Worm (Caenorhabditis elegans) whole organism, L3 larva: ENCODE data around the gene K07D4.5.
A peak's percentile ranks its signal among the peaks of the same experiment; 100 is the strongest.

Experiments
- R02D3.7 ChIP-seq: fragments of 150-350 bp; optimal IDR thresholded peaks from 2 replicates; lab custom pipeline; 2014; ENCODE audit warnings: missing biosample characterization, missing genetic modification characterization
- ceh-16 ChIP-seq: sonication (generic microtip); optimal IDR thresholded peaks from 2 replicates; lab custom pipeline; 2017; ENCODE audit warnings: missing biosample characterization, missing genetic modification characterization
- ceh-28 ChIP-seq: fragments of 150-350 bp; optimal IDR thresholded peaks from 2 replicates; lab custom pipeline; 2014; ENCODE audit warnings: missing biosample characterization, missing genetic modification reagents, missing genetic modification characterization
- ceh-82 ChIP-seq: fragments of 150-350 bp; optimal IDR thresholded peaks from 2 replicates; lab custom pipeline; 2014; ENCODE audit warnings: missing biosample characterization, missing genetic modification characterization
- egl-5 ChIP-seq: fragments of 150-350 bp; optimal IDR thresholded peaks from 2 replicates; lab custom pipeline; 2017; ENCODE audit warnings: missing biosample characterization, missing genetic modification reagents, missing genetic modification characterization, inconsistent platforms
- elt-2 ChIP-seq: sonication (generic microtip); optimal IDR thresholded peaks from 2 replicates; lab custom pipeline; 2016; ENCODE audit warnings: missing genetic modification reagents, mild to moderate bottlenecking, missing genetic modification characterization, missing compliant biosample characterization
- fkh-10 ChIP-seq: sonication (generic microtip); optimal IDR thresholded peaks from 2 replicates; lab custom pipeline; 2017; ENCODE audit warnings: missing biosample characterization, missing genetic modification reagents, missing genetic modification characterization
- fkh-2 ChIP-seq: fragments of 150-350 bp; optimal IDR thresholded peaks from 2 replicates; lab custom pipeline; 2014; ENCODE audit warnings: missing biosample characterization, missing genetic modification reagents, missing genetic modification characterization
- fos-1 ChIP-seq: fragments of 150-350 bp; optimal IDR thresholded peaks from 2 replicates; lab custom pipeline; 2014; ENCODE audit warnings: missing biosample characterization, missing genetic modification characterization
- hmg-11 ChIP-seq: sonication (generic microtip); optimal IDR thresholded peaks from 2 replicates; lab custom pipeline; 2016; ENCODE audit warnings: missing genetic modification characterization, missing compliant biosample characterization
- jun-1 ChIP-seq: fragments of 150-350 bp; optimal IDR thresholded peaks from 2 replicates; lab custom pipeline; 2014; ENCODE audit warnings: missing biosample characterization, missing genetic modification reagents, missing genetic modification characterization
- lin-39 ChIP-seq: fragments of 150-350 bp; optimal IDR thresholded peaks from 2 replicates; lab custom pipeline; 2018; ENCODE audit warnings: missing biosample characterization, missing genetic modification reagents, missing genetic modification characterization
- lsy-12 ChIP-seq: sonication (generic microtip); optimal IDR thresholded peaks from 2 replicates; lab custom pipeline; 2016; ENCODE audit warnings: mild to moderate bottlenecking, missing genetic modification characterization, missing compliant biosample characterization
- mdl-1 ChIP-seq: fragments of 150-350 bp; optimal IDR thresholded peaks from 2 replicates; lab custom pipeline; 2014; ENCODE audit warnings: missing biosample characterization, missing genetic modification characterization
- nfya-1 ChIP-seq: sonication (generic microtip); optimal IDR thresholded peaks from 2 replicates; lab custom pipeline; 2017; ENCODE audit warnings: missing genetic modification characterization, mild to moderate bottlenecking, missing compliant biosample characterization, antibody characterized with exemption, moderate library complexity; ENCODE audit not compliant: insufficient read depth
- nhr-12 ChIP-seq: fragments of 150-350 bp; optimal IDR thresholded peaks from 2 replicates; lab custom pipeline; 2014; ENCODE audit warnings: missing biosample characterization, missing genetic modification characterization
- nhr-23 ChIP-seq: fragments of 150-350 bp; optimal IDR thresholded peaks from 2 replicates; lab custom pipeline; 2014; ENCODE audit warnings: missing biosample characterization, missing genetic modification reagents, missing genetic modification characterization
- nhr-237 ChIP-seq: fragments of 150-350 bp; optimal IDR thresholded peaks from 2 replicates; lab custom pipeline; 2014; ENCODE audit warnings: missing biosample characterization, missing genetic modification characterization
- nhr-25 ChIP-seq: sonication (generic microtip); optimal IDR thresholded peaks from 2 replicates; lab custom pipeline; 2017; ENCODE audit warnings: missing biosample characterization, missing genetic modification characterization
- nhr-28 ChIP-seq: fragments of 150-350 bp; optimal IDR thresholded peaks from 2 replicates; lab custom pipeline; 2014; ENCODE audit warnings: missing biosample characterization, missing genetic modification characterization
- nhr-43 ChIP-seq: sonication (generic microtip); optimal IDR thresholded peaks from 2 replicates; lab custom pipeline; 2016; ENCODE audit warnings: mild to moderate bottlenecking, missing genetic modification characterization, missing compliant biosample characterization; ENCODE audit not compliant: poor library complexity, severe bottlenecking
- nhr-76 ChIP-seq: fragments of 150-350 bp; sonication (generic microtip); optimal IDR thresholded peaks from 5 replicates; lab custom pipeline; 2014; ENCODE audit warnings: missing biosample characterization, missing genetic modification characterization
- nhr-77 ChIP-seq: fragments of 150-350 bp; optimal IDR thresholded peaks from 2 replicates; lab custom pipeline; 2014; ENCODE audit warnings: missing biosample characterization, missing genetic modification characterization
- pha-4 ChIP-seq: fragments of 150-350 bp; optimal IDR thresholded peaks from 2 replicates; lab custom pipeline; 2014; ENCODE audit warnings: missing biosample characterization, missing genetic modification reagents, missing genetic modification characterization
- pqm-1 ChIP-seq: fragments of 150-350 bp; optimal IDR thresholded peaks from 2 replicates; lab custom pipeline; 2017; ENCODE audit warnings: missing biosample characterization, missing genetic modification characterization, inconsistent platforms
- skn-1 ChIP-seq: fragments of 150-350 bp; optimal IDR thresholded peaks from 2 replicates; lab custom pipeline; 2014; ENCODE audit warnings: missing biosample characterization, missing genetic modification characterization
- snpc-4 ChIP-seq: fragments of 150-350 bp; optimal IDR thresholded peaks from 2 replicates; lab custom pipeline; 2014; ENCODE audit warnings: missing biosample characterization, missing genetic modification characterization
- tbx-2 ChIP-seq: sonication (generic microtip); optimal IDR thresholded peaks from 2 replicates; lab custom pipeline; 2016; ENCODE audit warnings: mild to moderate bottlenecking, missing genetic modification characterization, missing compliant biosample characterization
- unc-62 ChIP-seq: fragments of 150-350 bp; sonication (generic microtip); optimal IDR thresholded peaks from 4 replicates; lab custom pipeline; 2014; ENCODE audit warnings: missing biosample characterization, missing genetic modification reagents, missing genetic modification characterization
- ztf-4 ChIP-seq: fragments of 150-350 bp; optimal IDR thresholded peaks from 2 replicates; lab custom pipeline; 2014; ENCODE audit warnings: missing biosample characterization, missing genetic modification characterization

Gene K07D4.5

ce11 chrII:3996005-3996404 lies 29.4 kb downstream of the K07D4.5 start, which contains the start of gene clc-22:
Gene clc-22, minus strand, starts transcription at chrII:3996075.
- TF ChIP-seq pha-4 (no peak), elt-2 (tag; lab: Kevin White, UChicago) (peak; percentile 53), ceh-16 (tag; lab: Kevin White, UChicago) (no peak), mdl-1 (tag; lab: Kevin White, UChicago) (no peak), ceh-82 (no peak), fkh-10 (no peak), jun-1 (tag; lab: Kevin White, UChicago) (no peak), pqm-1 (peak; percentile 47), nfya-1 (tag; lab: Kevin White, UChicago) (no peak)

ce11 chrII:3992660-3993245 lies 32.6 kb downstream of the K07D4.5 start, which contains the start of gene Y14H12A.1:
Gene Y14H12A.1, plus strand, starts transcription at chrII:3993195.
- TF ChIP-seq pha-4 (peak; percentile 7), nhr-25 (tag; lab: Kevin White, UChicago) (no peak), elt-2 (tag; lab: Kevin White, UChicago) (peak; percentile 63), pqm-1 (peak; percentile 24)

ce11 chrII:3992029-3992428 lies 33.3 kb downstream of the K07D4.5 start:
- TF ChIP-seq nhr-25 (tag; lab: Kevin White, UChicago) (no peak), elt-2 (tag; lab: Kevin White, UChicago) (peak; percentile 82), pqm-1 (peak; percentile 22), lsy-12 (tag; lab: Kevin White, UChicago) (no peak), R02D3.7 (tag; lab: Kevin White, UChicago) (no peak), fkh-10 (no peak)

- TF ChIP-seq elt-2 (tag; lab: Kevin White, UChicago) (peak; percentile 85), skn-1 (tag; lab: Kevin White, UChicago) (no peak), jun-1 (tag; lab: Kevin White, UChicago) (no peak), nhr-28 (tag; lab: Kevin White, UChicago) (no peak), nhr-76 (tag; lab: Kevin White, UChicago) (no peak), pha-4 (no peak), pqm-1 (peak; percentile 46), nhr-43 (no peak), nhr-12 (no peak), fos-1 (tag; lab: Kevin White, UChicago) (no peak), snpc-4 (tag; lab: Kevin White, UChicago) (no peak), nhr-237 (tag; lab: Kevin White, UChicago) (no peak), hmg-11 (tag; lab: Kevin White, UChicago) (no peak), ceh-28 (tag; lab: Kevin White, UChicago) (no peak), unc-62 (GFP tag; lab: Kevin White, UChicago) (no peak), nhr-23 (tag; lab: Kevin White, UChicago) (no peak), lin-39 (tag; lab: Kevin White, UChicago) (no peak)
These were observed 34.7 kb downstream of the K07D4.5 start for ce11 chrII:3990706-3991105.

ce11 chrII:3989627-3990367 lies 35.6 kb downstream of the K07D4.5 start, which contains the start of gene Y14H12A.2:
Gene Y14H12A.2, minus strand, starts transcription at chrII:3989677.
- TF ChIP-seq nhr-77 (no peak), pqm-1 (peak; percentile 57), snpc-4 (tag; lab: Kevin White, UChicago) (no peak), fkh-2 (tag; lab: Kevin White, UChicago) (no peak), unc-62 (GFP tag; lab: Kevin White, UChicago) (no peak), nhr-76 (tag; lab: Kevin White, UChicago) (no peak), tbx-2 (no peak), elt-2 (tag; lab: Kevin White, UChicago) (peak; percentile 90), mdl-1 (tag; lab: Kevin White, UChicago) (no peak), jun-1 (tag; lab: Kevin White, UChicago) (no peak), ztf-4 (tag; lab: Kevin White, UChicago) (no peak)

- no peak for TF ChIP-seq egl-5 (tag; lab: Kevin White, UChicago)
- peak; percentile 68 for TF ChIP-seq elt-2 (tag; lab: Kevin White, UChicago)
These were observed 38.5 kb downstream of the K07D4.5 start, which contains the start of gene K10G6.5 for ce11 chrII:3986906-3987305. Gene K10G6.5, plus strand, starts transcription at chrII:3987250.
